Worm (Caenorhabditis elegans) whole organism, L1 larva: ENCODE results near the gene nhr-63.

ENCODE experiments used
- C04F5.9 ChIP-seq: sonication (generic microtip); optimal IDR thresholded peaks from 2 replicates; lab custom pipeline; 2016; ENCODE audit warnings: missing genetic modification characterization, missing compliant biosample characterization
- F16B12.6 ChIP-seq: fragments of 150-350 bp; optimal IDR thresholded peaks from 2 replicates; lab custom pipeline; 2014; ENCODE audit warnings: missing biosample characterization, missing genetic modification characterization
- aha-1 ChIP-seq: fragments of 150-350 bp; optimal IDR thresholded peaks from 2 replicates; lab custom pipeline; 2014; ENCODE audit warnings: missing biosample characterization, missing genetic modification characterization
- alr-1 ChIP-seq: fragments of 200-800 bp; sonication (Bioruptor generic); optimal IDR thresholded peaks from 2 replicates; lab custom pipeline; 2018; ENCODE audit warnings: borderline replicate concordance, mild to moderate bottlenecking, missing genetic modification characterization, missing compliant biosample characterization
- aly-2 ChIP-seq: fragments of 150-350 bp; optimal IDR thresholded peaks from 2 replicates; lab custom pipeline; 2014; ENCODE audit warnings: missing biosample characterization, missing genetic modification characterization
- ama-1 ChIP-seq: fragments of 150-350 bp; optimal IDR thresholded peaks from 2 replicates; lab custom pipeline; 2014
- ceh-63 ChIP-seq: fragments of 200-800 bp; sonication (Bioruptor generic); optimal IDR thresholded peaks from 2 replicates; lab custom pipeline; 2018; ENCODE audit warnings: mild to moderate bottlenecking, missing genetic modification characterization, missing compliant biosample characterization
- ceh-82 ChIP-seq, 3 experiments: fragments of 150-350 bp in 1 of 3; sonication (generic microtip) in 2 of 3; optimal IDR thresholded peaks; 2 replicates each; lab custom pipeline; 2014 to 2017; ENCODE audit warnings: missing biosample characterization in 3 of 3, missing genetic modification characterization in 3 of 3
- ceh-88 ChIP-seq: fragments of 200-800 bp; sonication (Bioruptor generic); IDR thresholded peaks from 2 replicates; pipeline ENCODE4 v1.3.6; 2022; ENCODE audit warnings: missing genetic modification characterization, missing compliant biosample characterization
- ceh-90 ChIP-seq: sonication (generic microtip); optimal IDR thresholded peaks from 2 replicates; lab custom pipeline; 2016; ENCODE audit warnings: missing genetic modification characterization, missing compliant biosample characterization
- dpl-1 ChIP-seq, 3 experiments: fragments of 150-350 bp in 2 of 3; sonication (generic microtip) in 1 of 3; optimal IDR thresholded peaks; 2 replicates each; lab custom pipeline; 2014 to 2017; ENCODE audit warnings: missing biosample characterization in 3 of 3, missing genetic modification characterization in 3 of 3, missing genetic modification reagents in 3 of 3
- dsc-1 ChIP-seq: sonication (generic microtip); optimal IDR thresholded peaks from 2 replicates; lab custom pipeline; 2016; ENCODE audit warnings: mild to moderate bottlenecking, missing genetic modification characterization, missing compliant biosample characterization
- efl-1 ChIP-seq, 4 experiments: fragments of 150-350 bp; optimal IDR thresholded peaks in 3 of 4; peaks in 1 of 4; 1 replicate in 1 of 4; 2 replicates in 3 of 4; lab custom pipeline; 2014; ENCODE audit warnings: missing biosample characterization in 2 of 4, missing genetic modification characterization in 2 of 4, missing genetic modification reagents in 2 of 4
- elt-2 ChIP-seq: sonication (generic microtip); optimal IDR thresholded peaks from 2 replicates; lab custom pipeline; 2016; ENCODE audit warnings: missing genetic modification characterization, mild to moderate bottlenecking, inconsistent platforms, missing compliant biosample characterization, missing genetic modification reagents
- elt-3 ChIP-seq, 6 experiments: fragments of 150-350 bp in 1 of 6; sonication (generic microtip); optimal IDR thresholded peaks; 2 replicates each; lab custom pipeline; 2017 to 2018; ENCODE audit warnings: missing biosample characterization in 6 of 6, missing genetic modification characterization in 6 of 6, inconsistent platforms in 1 of 6
- ets-5 ChIP-seq: fragments of 200-800 bp; sonication (Bioruptor generic); IDR thresholded peaks from 2 replicates; pipeline ENCODE4 v1.3.6; 2022; ENCODE audit warnings: missing genetic modification characterization, missing compliant biosample characterization
- fkh-4 ChIP-seq: sonication (generic microtip); optimal IDR thresholded peaks from 2 replicates; lab custom pipeline; 2016; ENCODE audit warnings: missing compliant biosample characterization, missing genetic modification characterization, borderline replicate concordance
- fkh-8 ChIP-seq: sonication (generic microtip); optimal IDR thresholded peaks from 2 replicates; lab custom pipeline; 2016; ENCODE audit warnings: mild to moderate bottlenecking, missing genetic modification characterization, missing compliant biosample characterization
- hlh-17 ChIP-seq: fragments of 200-800 bp; sonication (Bioruptor generic); optimal IDR thresholded peaks from 2 replicates; lab custom pipeline; 2018; ENCODE audit warnings: missing genetic modification characterization, mild to moderate bottlenecking, missing compliant biosample characterization, moderate library complexity, borderline replicate concordance
- irx-1 ChIP-seq: sonication (generic microtip); optimal IDR thresholded peaks from 2 replicates; lab custom pipeline; 2016; ENCODE audit warnings: missing genetic modification characterization, missing compliant biosample characterization
- isw-1 ChIP-seq: fragments of 200-800 bp; sonication (Bioruptor generic); IDR thresholded peaks from 2 replicates; pipeline ENCODE4 v1.3.6; 2022; ENCODE audit warnings: missing genetic modification characterization, missing compliant biosample characterization
- jun-1 ChIP-seq: fragments of 150-350 bp; optimal IDR thresholded peaks from 2 replicates; lab custom pipeline; 2014; ENCODE audit warnings: missing biosample characterization, missing genetic modification reagents, missing genetic modification characterization
- lin-14 ChIP-seq: fragments of 200-800 bp; sonication (Bioruptor generic); optimal IDR thresholded peaks from 2 replicates; lab custom pipeline; 2018; ENCODE audit warnings: mild to moderate bottlenecking, missing genetic modification characterization, moderate library complexity, missing compliant biosample characterization
- lin-35 ChIP-seq, 2 experiments: fragments of 150-350 bp; optimal IDR thresholded peaks; 2 replicates each; lab custom pipeline; 2014; ENCODE audit warnings: missing biosample characterization in 2 of 2, missing genetic modification characterization in 2 of 2, missing genetic modification reagents in 2 of 2
- lir-3 ChIP-seq: sonication (generic microtip); optimal IDR thresholded peaks from 2 replicates; lab custom pipeline; 2016; ENCODE audit warnings: mild to moderate bottlenecking, missing genetic modification characterization, moderate library complexity, missing compliant biosample characterization; ENCODE audit not compliant: poor library complexity
- lsy-2 ChIP-seq, 2 experiments: fragments of 150-350 bp; optimal IDR thresholded peaks; 2 replicates each; lab custom pipeline; 2014; ENCODE audit warnings: missing biosample characterization in 2 of 2, missing genetic modification characterization in 2 of 2
- mdl-1 ChIP-seq, 2 experiments: fragments of 150-350 bp; optimal IDR thresholded peaks; 2 replicates each; lab custom pipeline; 2014 to 2017; ENCODE audit warnings: missing biosample characterization in 2 of 2, missing genetic modification characterization in 2 of 2, inconsistent platforms in 1 of 2
- nhr-11 ChIP-seq: fragments of 150-350 bp; optimal IDR thresholded peaks from 2 replicates; lab custom pipeline; 2014; ENCODE audit warnings: missing biosample characterization, missing genetic modification characterization
- nhr-20 ChIP-seq: sonication (generic microtip); optimal IDR thresholded peaks from 2 replicates; lab custom pipeline; 2016; ENCODE audit warnings: mild to moderate bottlenecking, missing genetic modification characterization, missing compliant biosample characterization
- nhr-237 ChIP-seq: fragments of 150-350 bp; optimal IDR thresholded peaks from 2 replicates; lab custom pipeline; 2014; ENCODE audit warnings: missing biosample characterization, missing genetic modification characterization
- nhr-28 ChIP-seq: fragments of 150-350 bp; optimal IDR thresholded peaks from 2 replicates; lab custom pipeline; 2014; ENCODE audit warnings: missing biosample characterization, missing genetic modification characterization
- nhr-77 ChIP-seq: fragments of 150-350 bp; optimal IDR thresholded peaks from 2 replicates; lab custom pipeline; 2014; ENCODE audit warnings: missing biosample characterization, missing genetic modification characterization
- nhr-84 ChIP-seq: sonication (generic microtip); optimal IDR thresholded peaks from 2 replicates; lab custom pipeline; 2017; ENCODE audit warnings: missing biosample characterization, missing genetic modification characterization
- nhr-85 ChIP-seq: sonication (generic microtip); peaks from one replicate; lab custom pipeline; 2016; ENCODE audit warnings: missing genetic modification characterization, inconsistent platforms, missing compliant biosample characterization
- nhr-90 ChIP-seq: sonication (generic microtip); optimal IDR thresholded peaks from 2 replicates; lab custom pipeline; 2016; ENCODE audit warnings: mild to moderate bottlenecking, missing genetic modification characterization, missing compliant biosample characterization; ENCODE audit not compliant: poor library complexity
- pqm-1 ChIP-seq: sonication (generic microtip); optimal IDR thresholded peaks from 3 replicates; lab custom pipeline; 2017; ENCODE audit warnings: missing biosample characterization, missing genetic modification characterization
- skn-1 ChIP-seq: fragments of 150-350 bp; optimal IDR thresholded peaks from 2 replicates; lab custom pipeline; 2014; ENCODE audit warnings: missing biosample characterization, missing genetic modification characterization
- snpc-4 ChIP-seq: fragments of 150-350 bp; optimal IDR thresholded peaks from 2 replicates; lab custom pipeline; 2014; ENCODE audit warnings: missing biosample characterization, missing genetic modification characterization
- sptf-1 ChIP-seq: fragments of 150-350 bp; optimal IDR thresholded peaks from 2 replicates; lab custom pipeline; 2014; ENCODE audit warnings: missing biosample characterization, missing genetic modification characterization
- sup-37 ChIP-seq: fragments of 200-800 bp; sonication (Bioruptor generic); optimal IDR thresholded peaks from 2 replicates; lab custom pipeline; 2018; ENCODE audit warnings: mild to moderate bottlenecking, missing genetic modification characterization, missing compliant biosample characterization
- swsn-7 ChIP-seq: sonication (generic microtip); optimal IDR thresholded peaks from 2 replicates; lab custom pipeline; 2016; ENCODE audit warnings: missing genetic modification characterization, missing compliant biosample characterization
- unc-30 ChIP-seq: sonication (generic microtip); optimal IDR thresholded peaks from 2 replicates; lab custom pipeline; 2017; ENCODE audit warnings: missing biosample characterization, missing genetic modification characterization
- unc-86 ChIP-seq: sonication (generic microtip); optimal IDR thresholded peaks from 2 replicates; lab custom pipeline; 2016; ENCODE audit warnings: missing genetic modification characterization, missing compliant biosample characterization
- unc-98 ChIP-seq: fragments of 200-800 bp; sonication (Bioruptor generic); IDR thresholded peaks from 2 replicates; pipeline ENCODE4 v1.3.6; 2022; ENCODE audit warnings: missing genetic modification characterization, missing compliant biosample characterization
- xbp-1 ChIP-seq: sonication (generic microtip); optimal IDR thresholded peaks from 2 replicates; lab custom pipeline; 2016; ENCODE audit warnings: missing genetic modification characterization, missing compliant biosample characterization
- zag-1 ChIP-seq: fragments of 150-350 bp; optimal IDR thresholded peaks from 2 replicates; lab custom pipeline; 2014; ENCODE audit warnings: missing biosample characterization, missing genetic modification characterization
- zip-4 ChIP-seq: fragments of 200-800 bp; sonication (Bioruptor generic); optimal IDR thresholded peaks from 2 replicates; lab custom pipeline; 2018; ENCODE audit warnings: mild to moderate bottlenecking, missing genetic modification characterization, moderate library complexity, missing compliant biosample characterization
- ztf-11 ChIP-seq, 2 experiments: sonication (generic microtip); optimal IDR thresholded peaks; 2 replicates each; lab custom pipeline; 2016 to 2017; ENCODE audit warnings: missing genetic modification characterization in 2 of 2, missing biosample characterization in 1 of 2, missing compliant biosample characterization in 1 of 2
- ztf-4 ChIP-seq: fragments of 150-350 bp; optimal IDR thresholded peaks from 2 replicates; lab custom pipeline; 2014; ENCODE audit warnings: missing biosample characterization, missing genetic modification characterization

nhr-63 gene

ce11 chrV:16017671-16018070, 15.3 kb downstream of the nhr-63 start, which contains the start of gene srx-43:
srx-43 (plus strand) TSS chrV:16017971.
- TF ChIP-seq fkh-8 (no peak), aly-2 (tag; lab: Kevin White, UChicago) (no peak), alr-1 (no peak), ztf-4 (tag; lab: Kevin White, UChicago) (no peak), ama-1 (no peak), ceh-82 (tag; optimal IDR thresholded peaks at IDR 0.05; lab: Kevin White, UChicago) (no peak), snpc-4 (no peak), lin-14 (GFP tag; lab: Kevin White, UChicago) (no peak), unc-98 (GFP tag; lab: Robert Waterston, UW) (no peak), lsy-2 (tag; optimal IDR thresholded peaks at IDR 0.05; lab: Kevin White, UChicago) (no peak), hlh-17 (GFP tag; lab: Kevin White, UChicago) (no peak), zip-4 (GFP tag; lab: Kevin White, UChicago) (no peak), irx-1 (no peak), unc-86 (tag; lab: Kevin White, UChicago) (no peak), unc-30 (no peak), lin-35 (GFP tag; optimal IDR thresholded peaks at IDR 0.05; lab: Kevin White, UChicago) (no peak)

- TF ChIP-seq nhr-85 (tag; lab: Kevin White, UChicago) (no peak), C04F5.9 (tag; lab: Kevin White, UChicago) (no peak), ceh-63 (GFP tag; lab: Kevin White, UChicago) (no peak), unc-30 (no peak), mdl-1 (tag; optimal IDR thresholded peaks at IDR 0.05; lab: Kevin White, UChicago) (no peak), swsn-7 (no peak), ceh-88 (no peak), jun-1 (tag; lab: Kevin White, UChicago) (no peak), nhr-237 (no peak), nhr-11 (tag; lab: Kevin White, UChicago) (no peak), ztf-11 (tag; optimal IDR thresholded peaks at IDR 0.05; lab: Kevin White, UChicago) (no peak), nhr-84 (tag; lab: Kevin White, UChicago) (no peak)
These were observed 17.7 kb downstream of the nhr-63 start, which contains the start of gene srx-44 for ce11 chrV:16020042-16020441. srx-44 (plus strand) TSS chrV:16020342.

ce11 chrV:16022600-16022999, 20.2 kb downstream of the nhr-63 start:
- TF ChIP-seq xbp-1 = peak; percentile 55
- TF ChIP-seq sptf-1 = no peak
- peak; percentile 16 for TF ChIP-seq elt-2 (tag; lab: Kevin White, UChicago)
- TF ChIP-seq snpc-4 = peak; percentile 68
- peak; percentile 52 for TF ChIP-seq dsc-1 (tag; lab: Kevin White, UChicago)
- TF ChIP-seq nhr-90 (tag; lab: Kevin White, UChicago) = peak; percentile 75
- peak; percentile 92 to 95 for TF ChIP-seq efl-1 (optimal IDR thresholded peaks at IDR 0.05; lab: Kevin White, UChicago)
- peak; percentile 92 to 99 for TF ChIP-seq efl-1 (GFP tag; optimal IDR thresholded peaks at IDR 0.05 in 1 of 2; lab: Kevin White, UChicago)
- peak; percentile 15 to 52 (median 36) for TF ChIP-seq ceh-82 (tag; optimal IDR thresholded peaks at IDR 0.05; lab: Kevin White, UChicago)
- TF ChIP-seq elt-3 (tag; optimal IDR thresholded peaks at IDR 0.05; lab: Kevin White, UChicago) = no peak
- TF ChIP-seq lir-3 (tag; lab: Kevin White, UChicago) = peak; percentile 84
- no peak for TF ChIP-seq ztf-4 (tag; lab: Kevin White, UChicago)
- TF ChIP-seq ceh-90 (tag; lab: Kevin White, UChicago) = peak; percentile 87
- peak; percentile 91 to 95 for TF ChIP-seq lin-35 (GFP tag; optimal IDR thresholded peaks at IDR 0.05; lab: Kevin White, UChicago)
- TF ChIP-seq nhr-28 (tag; lab: Kevin White, UChicago) = no peak
- TF ChIP-seq ets-5 (GFP tag; lab: Robert Waterston, UW) = no peak
- no peak for TF ChIP-seq F16B12.6 (tag; lab: Kevin White, UChicago)
- no peak for TF ChIP-seq nhr-77
- TF ChIP-seq skn-1 (tag; lab: Kevin White, UChicago) = peak; percentile 25
- peak; percentile 56 for TF ChIP-seq nhr-20 (tag; lab: Kevin White, UChicago)
- peak; percentile 52 for TF ChIP-seq swsn-7
- TF ChIP-seq pqm-1 (tag; lab: Kevin White, UChicago) = no peak
- peak; percentile 72 for TF ChIP-seq irx-1
- TF ChIP-seq fkh-4 (tag; lab: Kevin White, UChicago) = peak; percentile 60
- TF ChIP-seq hlh-17 (GFP tag; lab: Kevin White, UChicago) = no peak
- TF ChIP-seq sup-37 (GFP tag; lab: Kevin White, UChicago) = no peak
- TF ChIP-seq ama-1 = no peak
- no peak for TF ChIP-seq zag-1 (tag; lab: Kevin White, UChicago)
- TF ChIP-seq aha-1 (tag; lab: Kevin White, UChicago) = no peak
- peak; percentile 82 to 91 (median 88) for TF ChIP-seq dpl-1 (GFP tag; optimal IDR thresholded peaks at IDR 0.05; lab: Kevin White, UChicago)
- no peak for TF ChIP-seq jun-1 (tag; lab: Kevin White, UChicago)
- peak; percentile 49 for TF ChIP-seq isw-1 (GFP tag; lab: Robert Waterston, UW)
- TF ChIP-seq unc-98 (GFP tag; lab: Robert Waterston, UW) = peak; percentile 66
